Worm (Caenorhabditis elegans) whole organism, L1 larva: ENCODE measurements around the gene F49E12.7.
A peak's percentile ranks its signal among the peaks of the same experiment; 100 is the strongest.

Experiments used
- Y116A8C.19 ChIP-seq: sonication (generic microtip); optimal IDR thresholded peaks from 2 replicates; lab custom pipeline; 2016; ENCODE audit warnings: missing compliant biosample characterization, missing genetic modification characterization, borderline replicate concordance
- alr-1 ChIP-seq: fragments of 200-800 bp; sonication (Bioruptor generic); optimal IDR thresholded peaks from 2 replicates; lab custom pipeline; 2018; ENCODE audit warnings: borderline replicate concordance, mild to moderate bottlenecking, missing genetic modification characterization, missing compliant biosample characterization
- ama-1 ChIP-seq: fragments of 150-350 bp; optimal IDR thresholded peaks from 2 replicates; lab custom pipeline; 2014
- blmp-1 ChIP-seq: fragments of 150-350 bp; optimal IDR thresholded peaks from 2 replicates; lab custom pipeline; 2014; ENCODE audit warnings: missing biosample characterization, missing genetic modification characterization
- ceh-63 ChIP-seq: fragments of 200-800 bp; sonication (Bioruptor generic); optimal IDR thresholded peaks from 2 replicates; lab custom pipeline; 2018; ENCODE audit warnings: mild to moderate bottlenecking, missing genetic modification characterization, missing compliant biosample characterization
- ceh-82 ChIP-seq, 3 experiments: fragments of 150-350 bp in 1 of 3; sonication (generic microtip) in 2 of 3; optimal IDR thresholded peaks; 2 replicates each; lab custom pipeline; 2014 to 2017; ENCODE audit warnings: missing biosample characterization in 3 of 3, missing genetic modification characterization in 3 of 3
- ceh-88 ChIP-seq: fragments of 200-800 bp; sonication (Bioruptor generic); IDR thresholded peaks from 2 replicates; pipeline ENCODE4 v1.3.6; 2022; ENCODE audit warnings: missing genetic modification characterization, missing compliant biosample characterization
- ceh-90 ChIP-seq: sonication (generic microtip); optimal IDR thresholded peaks from 2 replicates; lab custom pipeline; 2016; ENCODE audit warnings: missing genetic modification characterization, missing compliant biosample characterization
- ces-1 ChIP-seq: fragments of 150-350 bp; optimal IDR thresholded peaks from 2 replicates; lab custom pipeline; 2014; ENCODE audit warnings: missing biosample characterization, missing genetic modification reagents, missing genetic modification characterization
- dpl-1 ChIP-seq, 3 experiments: fragments of 150-350 bp in 2 of 3; sonication (generic microtip) in 1 of 3; optimal IDR thresholded peaks; 2 replicates each; lab custom pipeline; 2014 to 2017; ENCODE audit warnings: missing biosample characterization in 3 of 3, missing genetic modification characterization in 3 of 3, missing genetic modification reagents in 3 of 3
- efl-1 ChIP-seq, 4 experiments: fragments of 150-350 bp; optimal IDR thresholded peaks in 3 of 4; peaks in 1 of 4; 1 replicate in 1 of 4; 2 replicates in 3 of 4; lab custom pipeline; 2014; ENCODE audit warnings: missing biosample characterization in 2 of 4, missing genetic modification characterization in 2 of 4, missing genetic modification reagents in 2 of 4
- efl-3 ChIP-seq: fragments of 200-800 bp; sonication (Bioruptor generic); optimal IDR thresholded peaks from 2 replicates; lab custom pipeline; 2018; ENCODE audit warnings: mild to moderate bottlenecking, missing genetic modification characterization, missing compliant biosample characterization
- egl-13 ChIP-seq: sonication (generic microtip); optimal IDR thresholded peaks from 2 replicates; lab custom pipeline; 2016; ENCODE audit warnings: missing genotype, missing genetic modification reagents, missing genetic modification characterization, missing compliant biosample characterization
- elt-2 ChIP-seq: sonication (generic microtip); optimal IDR thresholded peaks from 2 replicates; lab custom pipeline; 2016; ENCODE audit warnings: missing genetic modification characterization, mild to moderate bottlenecking, inconsistent platforms, missing compliant biosample characterization, missing genetic modification reagents
- elt-3 ChIP-seq, 6 experiments: fragments of 150-350 bp in 1 of 6; sonication (generic microtip); optimal IDR thresholded peaks; 2 replicates each; lab custom pipeline; 2017 to 2018; ENCODE audit warnings: missing biosample characterization in 6 of 6, missing genetic modification characterization in 6 of 6, inconsistent platforms in 1 of 6
- ets-5 ChIP-seq: fragments of 200-800 bp; sonication (Bioruptor generic); IDR thresholded peaks from 2 replicates; pipeline ENCODE4 v1.3.6; 2022; ENCODE audit warnings: missing genetic modification characterization, missing compliant biosample characterization
- fos-1 ChIP-seq: fragments of 150-350 bp; optimal IDR thresholded peaks from 2 replicates; lab custom pipeline; 2014; ENCODE audit warnings: missing biosample characterization, missing genetic modification characterization
- grh-1 ChIP-seq: fragments of 200-800 bp; sonication (Bioruptor generic); IDR thresholded peaks from 2 replicates; pipeline ENCODE4 v1.3.6; 2022; ENCODE audit warnings: missing genetic modification reagents, missing genetic modification characterization, missing compliant biosample characterization
- hlh-4 ChIP-seq: sonication (generic microtip); optimal IDR thresholded peaks from 2 replicates; lab custom pipeline; 2016; ENCODE audit warnings: mild to moderate bottlenecking, missing genetic modification characterization, missing compliant biosample characterization
- irx-1 ChIP-seq: sonication (generic microtip); optimal IDR thresholded peaks from 2 replicates; lab custom pipeline; 2016; ENCODE audit warnings: missing genetic modification characterization, missing compliant biosample characterization
- isw-1 ChIP-seq: fragments of 200-800 bp; sonication (Bioruptor generic); IDR thresholded peaks from 2 replicates; pipeline ENCODE4 v1.3.6; 2022; ENCODE audit warnings: missing genetic modification characterization, missing compliant biosample characterization
- jun-1 ChIP-seq: fragments of 150-350 bp; optimal IDR thresholded peaks from 2 replicates; lab custom pipeline; 2014; ENCODE audit warnings: missing biosample characterization, missing genetic modification reagents, missing genetic modification characterization
- lin-13 ChIP-seq: fragments of 150-350 bp; optimal IDR thresholded peaks from 2 replicates; lab custom pipeline; 2014; ENCODE audit warnings: missing biosample characterization, missing genetic modification reagents, missing genetic modification characterization
- lin-35 ChIP-seq, 2 experiments: fragments of 150-350 bp; optimal IDR thresholded peaks; 2 replicates each; lab custom pipeline; 2014; ENCODE audit warnings: missing biosample characterization in 2 of 2, missing genetic modification characterization in 2 of 2, missing genetic modification reagents in 2 of 2
- lsy-2 ChIP-seq, 2 experiments: fragments of 150-350 bp; optimal IDR thresholded peaks; 2 replicates each; lab custom pipeline; 2014; ENCODE audit warnings: missing biosample characterization in 2 of 2, missing genetic modification characterization in 2 of 2
- mab-9 ChIP-seq: fragments of 200-800 bp; sonication (Bioruptor generic); IDR thresholded peaks from 2 replicates; pipeline ENCODE4 v1.3.6; 2022; ENCODE audit warnings: missing genetic modification reagents, missing genetic modification characterization, missing compliant biosample characterization
- mep-1 ChIP-seq: fragments of 150-350 bp; optimal IDR thresholded peaks from 2 replicates; lab custom pipeline; 2014; ENCODE audit warnings: missing biosample characterization, missing genetic modification characterization
- nhr-20 ChIP-seq: sonication (generic microtip); optimal IDR thresholded peaks from 2 replicates; lab custom pipeline; 2016; ENCODE audit warnings: mild to moderate bottlenecking, missing genetic modification characterization, missing compliant biosample characterization
- nhr-237 ChIP-seq: fragments of 150-350 bp; optimal IDR thresholded peaks from 2 replicates; lab custom pipeline; 2014; ENCODE audit warnings: missing biosample characterization, missing genetic modification characterization
- nhr-85 ChIP-seq: sonication (generic microtip); peaks from one replicate; lab custom pipeline; 2016; ENCODE audit warnings: missing genetic modification characterization, inconsistent platforms, missing compliant biosample characterization
- tbx-2 ChIP-seq: sonication (generic microtip); optimal IDR thresholded peaks from 2 replicates; lab custom pipeline; 2016; ENCODE audit warnings: missing genetic modification characterization, missing compliant biosample characterization
- tlp-1 ChIP-seq: fragments of 150-350 bp; optimal IDR thresholded peaks from 2 replicates; lab custom pipeline; 2014; ENCODE audit warnings: missing biosample characterization, missing genetic modification characterization
- unc-30 ChIP-seq: sonication (generic microtip); optimal IDR thresholded peaks from 2 replicates; lab custom pipeline; 2017; ENCODE audit warnings: missing biosample characterization, missing genetic modification characterization
- unc-86 ChIP-seq: sonication (generic microtip); optimal IDR thresholded peaks from 2 replicates; lab custom pipeline; 2016; ENCODE audit warnings: missing genetic modification characterization, missing compliant biosample characterization
- zip-4 ChIP-seq: fragments of 200-800 bp; sonication (Bioruptor generic); optimal IDR thresholded peaks from 2 replicates; lab custom pipeline; 2018; ENCODE audit warnings: mild to moderate bottlenecking, missing genetic modification characterization, moderate library complexity, missing compliant biosample characterization
- ztf-11 ChIP-seq, 2 experiments: sonication (generic microtip); optimal IDR thresholded peaks; 2 replicates each; lab custom pipeline; 2016 to 2017; ENCODE audit warnings: missing genetic modification characterization in 2 of 2, missing biosample characterization in 1 of 2, missing compliant biosample characterization in 1 of 2

F49E12.7 gene

ce11 chrII:8440097-8440496 is 44.2 kb upstream of the F49E12.7 start (continued):
- no peak for TF ChIP-seq efl-3 (GFP tag; lab: Kevin White, UChicago)
- no peak for TF ChIP-seq jun-1
- TF ChIP-seq ceh-82 (tag; optimal IDR thresholded peaks at IDR 0.05; lab: Kevin White, UChicago) = no peak
- peak; percentile 17 for TF ChIP-seq blmp-1 (tag; lab: Kevin White, UChicago)
- no peak for TF ChIP-seq lsy-2 (tag; optimal IDR thresholded peaks at IDR 0.05; lab: Kevin White, UChicago)
- no peak for TF ChIP-seq zip-4
- TF ChIP-seq hlh-4 (tag; lab: Kevin White, UChicago) = no peak
- no peak for TF ChIP-seq lin-13 (GFP tag; lab: Kevin White, UChicago)

DNA sequence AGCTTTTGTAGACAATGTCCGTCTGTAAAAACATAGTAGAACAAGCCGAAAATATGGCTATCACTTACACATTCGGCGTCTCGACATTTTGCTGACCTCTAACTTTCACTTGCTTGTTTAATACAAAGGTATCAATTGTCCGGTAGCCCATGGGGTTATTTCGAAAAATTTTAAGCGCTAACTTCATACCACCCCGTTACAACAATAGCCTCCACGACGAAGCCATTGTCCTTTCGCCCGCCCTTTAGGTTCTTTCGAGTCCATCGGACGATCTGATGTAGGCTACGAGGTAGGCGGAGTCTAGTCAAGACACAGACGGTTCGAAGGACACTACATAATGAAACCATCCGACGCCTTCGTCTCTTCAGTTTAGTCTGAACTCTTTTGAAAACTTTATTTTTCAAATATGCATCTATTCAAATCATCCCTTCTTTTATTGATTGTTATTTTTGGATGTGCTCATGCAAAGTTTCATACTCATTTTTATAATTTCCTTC is 42.9 kb upstream of the F49E12.7 start, which contains the start of gene lips-10:
TSS of gene lips-10 (plus strand) at position 378 of the 497 bp plus-strand sequence.
- peak in 1 of 6 experiments; percentile 22 for TF ChIP-seq elt-3 (tag; optimal IDR thresholded peaks at IDR 0.05; lab: Kevin White, UChicago)
- TF ChIP-seq nhr-85 = peak; percentile 71
- peak; percentile 49 for TF ChIP-seq blmp-1 (tag; lab: Kevin White, UChicago)
- no peak for TF ChIP-seq ztf-11 (tag; optimal IDR thresholded peaks at IDR 0.05; lab: Kevin White, UChicago)

DNA sequence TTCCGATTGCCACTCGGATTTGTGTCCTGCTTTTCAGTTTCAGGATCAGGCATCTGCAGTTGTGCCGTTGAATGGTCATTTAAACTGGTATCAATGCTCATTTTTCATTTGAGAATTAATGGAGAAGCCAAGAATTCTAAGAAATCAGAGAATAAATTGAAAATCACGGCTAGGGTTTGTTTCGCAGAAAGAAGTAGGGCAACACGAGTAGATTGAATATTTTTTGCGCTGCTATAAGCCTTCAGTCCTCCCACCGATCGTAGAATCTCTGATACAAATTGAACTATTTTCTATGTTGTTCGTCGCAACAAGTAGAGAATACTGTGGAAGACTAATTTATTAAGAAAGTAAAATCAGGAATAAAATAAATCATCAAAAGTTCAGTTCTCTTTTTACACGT is 41.1 kb upstream of the F49E12.7 start, which contains the start of gene acp-3:
TSS of gene acp-3 (minus strand) at position 101 of the 400 bp plus-strand sequence.
- TF ChIP-seq efl-1 (optimal IDR thresholded peaks at IDR 0.05; lab: Kevin White, UChicago) (no peak), efl-1 (GFP tag; optimal IDR thresholded peaks at IDR 0.05 in 1 of 2; lab: Kevin White, UChicago) (peak in 1 of 2 experiments; percentile 45), efl-3 (GFP tag; lab: Kevin White, UChicago) (no peak)

DNA sequence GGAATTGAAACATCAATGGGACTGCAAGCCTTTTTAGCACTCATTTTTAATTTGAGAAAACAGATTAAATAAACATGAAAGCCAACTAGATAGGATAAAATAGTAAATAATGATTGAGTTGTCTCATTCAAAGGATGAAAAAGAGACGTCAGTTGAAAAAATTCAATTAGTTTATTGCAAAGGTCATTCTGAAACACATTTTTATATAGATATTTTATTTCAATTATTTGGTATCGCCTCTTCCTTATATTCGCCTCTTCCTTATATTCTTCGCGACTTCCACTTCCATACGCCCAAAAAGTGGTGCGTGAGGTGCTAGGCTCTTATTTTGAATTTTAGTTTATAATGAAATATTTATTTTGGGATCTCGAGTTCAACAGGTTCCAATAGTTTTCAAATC is 39.1 kb upstream of the F49E12.7 start, which contains the start of gene acp-4:
TSS of gene acp-4 (minus strand) at position 101 of the 400 bp plus-strand sequence.
- TF ChIP-seq isw-1 (GFP tag; lab: Robert Waterston, UW) = no peak
- TF ChIP-seq lsy-2 (tag; optimal IDR thresholded peaks at IDR 0.05; lab: Kevin White, UChicago) = no peak
- TF ChIP-seq grh-1 (GFP tag; lab: Robert Waterston, UW) = no peak
- no peak for TF ChIP-seq unc-86 (tag; lab: Kevin White, UChicago)
- no peak for TF ChIP-seq tbx-2 (tag; lab: Kevin White, UChicago)
- no peak for TF ChIP-seq ceh-63 (GFP tag; lab: Kevin White, UChicago)
- no peak for TF ChIP-seq ces-1 (GFP tag; lab: Kevin White, UChicago)
- TF ChIP-seq nhr-20 (tag; lab: Kevin White, UChicago) = no peak
- no peak for TF ChIP-seq dpl-1 (GFP tag; optimal IDR thresholded peaks at IDR 0.05; lab: Kevin White, UChicago)
- no peak for TF ChIP-seq elt-2
- no peak for TF ChIP-seq alr-1 (tag; lab: Kevin White, UChicago)
- TF ChIP-seq unc-30 = no peak
- no peak for TF ChIP-seq egl-13 (tag; lab: Kevin White, UChicago)
- TF ChIP-seq lin-35 (GFP tag; optimal IDR thresholded peaks at IDR 0.05; lab: Kevin White, UChicago) = no peak
- no peak for TF ChIP-seq nhr-85

ce11 chrII:8431954-8432353 is 36.0 kb upstream of the F49E12.7 start, which contains the start of gene acp-2:
Gene acp-2, minus strand, starts transcription at chrII:8432054.
- TF ChIP-seq mab-9 (no peak), ama-1 (no peak), ceh-88 (GFP tag; lab: Robert Waterston, UW) (no peak), nhr-237 (tag; lab: Kevin White, UChicago) (no peak), mep-1 (tag; lab: Kevin White, UChicago) (no peak), unc-86 (tag; lab: Kevin White, UChicago) (no peak), alr-1 (tag; lab: Kevin White, UChicago) (no peak), ets-5 (GFP tag; lab: Robert Waterston, UW) (no peak), unc-30 (no peak), blmp-1 (tag; lab: Kevin White, UChicago) (no peak), grh-1 (GFP tag; lab: Robert Waterston, UW) (no peak), fos-1 (no peak), ceh-90 (tag; lab: Kevin White, UChicago) (no peak), irx-1 (no peak), Y116A8C.19 (tag; lab: Kevin White, UChicago) (no peak), tlp-1 (tag; lab: Kevin White, UChicago) (no peak), lsy-2 (tag; optimal IDR thresholded peaks at IDR 0.05; lab: Kevin White, UChicago) (no peak)
